Worm (Caenorhabditis elegans) whole organism, late embryonic: ENCODE results near the gene srd-8.
A peak's percentile ranks its signal among the peaks of the same experiment; 100 is the strongest.

Source experiments
- C38D4.7 ChIP-seq: fragments of 200-800 bp; sonication (Bioruptor generic); optimal IDR thresholded peaks from 2 replicates; lab custom pipeline; 2018; ENCODE audit warnings: mild to moderate bottlenecking, missing genetic modification characterization, moderate library complexity, missing compliant biosample characterization
- K09A11.1 ChIP-seq: sonication (generic microtip); optimal IDR thresholded peaks from 2 replicates; lab custom pipeline; 2017; ENCODE audit warnings: antibody characterized with exemption, mild to moderate bottlenecking, missing genetic modification characterization, missing compliant biosample characterization; ENCODE audit not compliant: insufficient read depth
- T23F11.4 ChIP-seq: fragments of 200-800 bp; sonication (Bioruptor generic); optimal IDR thresholded peaks from 2 replicates; lab custom pipeline; 2018; ENCODE audit warnings: mild to moderate bottlenecking, missing genetic modification characterization, missing compliant biosample characterization
- ceh-14 ChIP-seq: sonication (generic microtip); optimal IDR thresholded peaks from 2 replicates; lab custom pipeline; 2016; ENCODE audit warnings: missing genotype, missing genetic modification characterization, missing compliant biosample characterization
- ceh-18 ChIP-seq: sonication (generic microtip); optimal IDR thresholded peaks from 2 replicates; lab custom pipeline; 2016; ENCODE audit warnings: missing genetic modification characterization, missing compliant biosample characterization
- ceh-19 ChIP-seq: fragments of 200-800 bp; sonication (Bioruptor generic); optimal IDR thresholded peaks from 2 replicates; lab custom pipeline; 2018; ENCODE audit warnings: mild to moderate bottlenecking, missing genetic modification characterization, missing compliant biosample characterization
- ceh-2 ChIP-seq: sonication (generic microtip); optimal IDR thresholded peaks from 2 replicates; lab custom pipeline; 2016; ENCODE audit warnings: missing genotype, missing genetic modification characterization, missing compliant biosample characterization
- ceh-30 ChIP-seq: fragments of 150-350 bp; optimal IDR thresholded peaks from 2 replicates; lab custom pipeline; 2014; ENCODE audit warnings: missing biosample characterization, missing genetic modification characterization
- ceh-31 ChIP-seq: sonication (generic microtip); optimal IDR thresholded peaks from 2 replicates; lab custom pipeline; 2016; ENCODE audit warnings: missing genetic modification characterization, missing compliant biosample characterization
- ceh-34 ChIP-seq: sonication (generic microtip); optimal IDR thresholded peaks from 2 replicates; lab custom pipeline; 2016; ENCODE audit warnings: mild to moderate bottlenecking, missing genetic modification characterization, missing compliant biosample characterization
- ceh-45 ChIP-seq: fragments of 200-800 bp; sonication (Bioruptor generic); IDR thresholded peaks from 2 replicates; pipeline ENCODE4 v1.3.6; 2022; ENCODE audit warnings: missing genetic modification reagents, missing genetic modification characterization, missing compliant biosample characterization
- ceh-6 ChIP-seq: fragments of 200-800 bp; sonication (Bioruptor generic); optimal IDR thresholded peaks from 2 replicates; lab custom pipeline; 2018; ENCODE audit warnings: mild to moderate bottlenecking, missing genetic modification characterization, missing compliant biosample characterization
- ceh-9 ChIP-seq: sonication (generic microtip); optimal IDR thresholded peaks from 2 replicates; lab custom pipeline; 2016; ENCODE audit warnings: mild to moderate bottlenecking, missing genetic modification characterization, inconsistent platforms, missing compliant biosample characterization
- che-1 ChIP-seq: sonication (generic microtip); optimal IDR thresholded peaks from 2 replicates; lab custom pipeline; 2016; ENCODE audit warnings: mild to moderate bottlenecking, missing genetic modification characterization, missing compliant biosample characterization
- dmd-4 ChIP-seq: sonication (generic microtip); optimal IDR thresholded peaks from 2 replicates; lab custom pipeline; 2016; ENCODE audit warnings: borderline replicate concordance, missing genetic modification characterization, missing compliant biosample characterization
- elt-4 ChIP-seq: sonication (generic microtip); optimal IDR thresholded peaks from 2 replicates; lab custom pipeline; 2016; ENCODE audit warnings: missing genetic modification characterization, missing compliant biosample characterization
- fax-1 ChIP-seq: sonication (generic microtip); optimal IDR thresholded peaks from 2 replicates; lab custom pipeline; 2016; ENCODE audit warnings: missing genotype, missing genetic modification characterization, missing compliant biosample characterization
- fkh-6 ChIP-seq: sonication (generic microtip); optimal IDR thresholded peaks from 2 replicates; lab custom pipeline; 2016; ENCODE audit warnings: missing genetic modification characterization, missing compliant biosample characterization
- gmeb-2 ChIP-seq: sonication (generic microtip); optimal IDR thresholded peaks from 2 replicates; lab custom pipeline; 2016; ENCODE audit warnings: missing genetic modification characterization, inconsistent platforms, missing compliant biosample characterization
- hlh-13 ChIP-seq: fragments of 200-800 bp; sonication (Bioruptor generic); optimal IDR thresholded peaks from 2 replicates; lab custom pipeline; 2018; ENCODE audit warnings: mild to moderate bottlenecking, missing genetic modification characterization, missing compliant biosample characterization
- hlh-30 ChIP-seq: sonication (generic microtip); optimal IDR thresholded peaks from 2 replicates; lab custom pipeline; 2017; ENCODE audit warnings: antibody characterized with exemption, missing genetic modification characterization, missing compliant biosample characterization; ENCODE audit not compliant: insufficient read depth
- hlh-6 ChIP-seq: sonication (generic microtip); optimal IDR thresholded peaks from 2 replicates; lab custom pipeline; 2016; ENCODE audit warnings: missing genotype, missing genetic modification characterization, missing compliant biosample characterization
- mec-3 ChIP-seq: sonication (generic microtip); optimal IDR thresholded peaks from 2 replicates; lab custom pipeline; 2016; ENCODE audit warnings: borderline replicate concordance, missing genetic modification characterization, missing compliant biosample characterization
- nfya-1 ChIP-seq: sonication (generic microtip); optimal IDR thresholded peaks from 2 replicates; lab custom pipeline; 2017; ENCODE audit warnings: missing genetic modification characterization, mild to moderate bottlenecking, missing compliant biosample characterization, antibody characterized with exemption, moderate library complexity
- nhr-11 ChIP-seq: fragments of 150-350 bp; optimal IDR thresholded peaks from 2 replicates; lab custom pipeline; 2014; ENCODE audit warnings: missing biosample characterization, missing genetic modification characterization
- nhr-232 ChIP-seq: sonication (generic microtip); optimal IDR thresholded peaks from 2 replicates; lab custom pipeline; 2016; ENCODE audit warnings: missing genetic modification characterization, missing compliant biosample characterization
- npax-4 ChIP-seq: sonication (generic microtip); optimal IDR thresholded peaks from 2 replicates; lab custom pipeline; 2016; ENCODE audit warnings: missing genetic modification characterization, missing compliant biosample characterization
- odd-2 ChIP-seq: sonication (generic microtip); optimal IDR thresholded peaks from 2 replicates; lab custom pipeline; 2017; ENCODE audit warnings: antibody characterized with exemption, mild to moderate bottlenecking, missing genetic modification characterization, missing compliant biosample characterization
- pag-3 ChIP-seq: sonication (generic microtip); optimal IDR thresholded peaks from 2 replicates; lab custom pipeline; 2016; ENCODE audit warnings: missing compliant biosample characterization, missing genetic modification characterization, borderline replicate concordance
- pax-1 ChIP-seq: fragments of 150-350 bp; optimal IDR thresholded peaks from 2 replicates; lab custom pipeline; 2014; ENCODE audit warnings: missing biosample characterization, missing genetic modification characterization
- pha-2 ChIP-seq: sonication (generic microtip); optimal IDR thresholded peaks from 2 replicates; lab custom pipeline; 2017; ENCODE audit warnings: mild to moderate bottlenecking, missing genetic modification characterization, missing compliant biosample characterization
- pha-4 ChIP-seq: fragments of 150-350 bp; optimal IDR thresholded peaks from 2 replicates; lab custom pipeline; 2018; ENCODE audit warnings: missing biosample characterization, missing genetic modification reagents, missing genetic modification characterization
- pqm-1 ChIP-seq: sonication (generic microtip); optimal IDR thresholded peaks from 2 replicates; lab custom pipeline; 2016; ENCODE audit warnings: missing genetic modification characterization, missing compliant biosample characterization
- pros-1 ChIP-seq: fragments of 150-350 bp; optimal IDR thresholded peaks from 2 replicates; lab custom pipeline; 2014; ENCODE audit warnings: missing biosample characterization, missing genetic modification reagents, missing genetic modification characterization
- ref-2 ChIP-seq: sonication (generic microtip); optimal IDR thresholded peaks from 2 replicates; lab custom pipeline; 2016; ENCODE audit warnings: missing genetic modification characterization, missing compliant biosample characterization
- rnt-1 ChIP-seq: sonication (generic microtip); optimal IDR thresholded peaks from 2 replicates; lab custom pipeline; 2016; ENCODE audit warnings: missing genetic modification characterization, missing compliant biosample characterization
- sox-2 ChIP-seq: fragments of 200-800 bp; sonication (Bioruptor generic); IDR thresholded peaks from 2 replicates; pipeline ENCODE4 v1.3.6; 2022; ENCODE audit warnings: missing genetic modification reagents, missing genetic modification characterization, missing compliant biosample characterization
- sox-4 ChIP-seq: sonication (generic microtip); optimal IDR thresholded peaks from 2 replicates; lab custom pipeline; 2017; ENCODE audit warnings: mild to moderate bottlenecking, missing genetic modification characterization, inconsistent platforms, missing compliant biosample characterization
- tbx-2 ChIP-seq: sonication (generic microtip); optimal IDR thresholded peaks from 2 replicates; lab custom pipeline; 2016; ENCODE audit warnings: missing genetic modification characterization, missing compliant biosample characterization
- tbx-7 ChIP-seq: sonication (generic microtip); optimal IDR thresholded peaks from 2 replicates; lab custom pipeline; 2016; ENCODE audit warnings: missing genotype, missing genetic modification characterization, missing compliant biosample characterization
- ttx-3 ChIP-seq: sonication (generic microtip); optimal IDR thresholded peaks from 2 replicates; lab custom pipeline; 2016; ENCODE audit warnings: missing genetic modification reagents, missing genetic modification characterization, missing compliant biosample characterization
- unc-55 ChIP-seq: sonication (generic microtip); optimal IDR thresholded peaks from 2 replicates; lab custom pipeline; 2017; ENCODE audit warnings: missing biosample characterization, missing genetic modification reagents, missing genetic modification characterization
- unc-86 ChIP-seq: sonication (generic microtip); optimal IDR thresholded peaks from 2 replicates; lab custom pipeline; 2016; ENCODE audit warnings: missing genetic modification characterization, missing compliant biosample characterization
- zip-5 ChIP-seq: sonication (generic microtip); optimal IDR thresholded peaks from 2 replicates; lab custom pipeline; 2016; ENCODE audit warnings: missing genetic modification characterization, missing compliant biosample characterization

srd-8 gene

ce11 chrIV:5602415-5602814, 43.0 kb downstream of the srd-8 start:
- TF ChIP-seq hlh-30 (tag; lab: Kevin White, UChicago) (no peak), T23F11.4 (GFP tag; lab: Kevin White, UChicago) (no peak), hlh-6 (tag; lab: Kevin White, UChicago) (no peak)

- TF ChIP-seq sox-2 (peak; percentile 59), nfya-1 (tag; lab: Kevin White, UChicago) (peak; percentile 79), C38D4.7 (no peak), nhr-11 (tag; lab: Kevin White, UChicago) (no peak), ceh-34 (tag; lab: Kevin White, UChicago) (peak; percentile 57), ceh-31 (peak; percentile 61), ref-2 (tag; lab: Kevin White, UChicago) (peak; percentile 69), tbx-2 (tag; lab: Kevin White, UChicago) (peak; percentile 67), unc-86 (tag; lab: Kevin White, UChicago) (no peak), ceh-45 (no peak), ceh-18 (tag; lab: Kevin White, UChicago) (peak; percentile 44), hlh-6 (tag; lab: Kevin White, UChicago) (no peak), ceh-2 (peak; percentile 21), unc-55 (peak; percentile 66), hlh-13 (GFP tag; lab: Kevin White, UChicago) (no peak), zip-5 (tag; lab: Kevin White, UChicago) (no peak), fkh-6 (peak; percentile 1), pqm-1 (tag; lab: Kevin White, UChicago) (no peak), hlh-30 (tag; lab: Kevin White, UChicago) (peak; percentile 47), ceh-14 (tag; lab: Kevin White, UChicago) (no peak), ttx-3 (tag; lab: Kevin White, UChicago) (no peak), npax-4 (tag; lab: Kevin White, UChicago) (no peak), pha-2 (tag; lab: Kevin White, UChicago) (peak; percentile 41), pax-1 (tag; lab: Kevin White, UChicago) (peak; percentile 45)
These were observed 45.1 kb downstream of the srd-8 start for ce11 chrIV:5600316-5600715.

ce11 chrIV:5598515-5599132, 46.8 kb downstream of the srd-8 start:
- no peak for TF ChIP-seq npax-4 (tag; lab: Kevin White, UChicago)
- no peak for TF ChIP-seq odd-2 (tag; lab: Kevin White, UChicago)
- no peak for TF ChIP-seq unc-55

DNA sequence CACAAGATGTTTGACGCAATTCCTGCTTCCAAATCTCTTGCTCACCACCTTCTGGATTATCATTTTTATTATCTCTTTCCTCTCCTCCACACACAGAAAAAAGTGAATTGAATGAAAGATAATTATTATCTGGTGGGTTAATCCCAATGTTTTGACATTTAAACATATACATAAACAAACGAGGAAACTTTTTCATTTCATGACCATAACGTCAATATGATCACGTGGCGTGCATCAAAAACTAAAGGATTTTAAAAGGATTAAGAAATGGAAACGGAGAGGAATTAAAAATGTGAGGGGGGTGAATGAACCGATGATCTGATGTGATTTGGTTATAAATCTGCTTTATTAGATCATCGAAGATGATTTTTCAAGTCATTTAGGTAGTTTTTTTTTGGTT, 49.8 kb downstream of the srd-8 start:
- no peak for TF ChIP-seq pros-1 (tag; lab: Kevin White, UChicago)

ce11 chrIV:5593804-5594214, 51.6 kb downstream of the srd-8 start:
- TF ChIP-seq ceh-2 (no peak), elt-4 (no peak), ceh-9 (tag; lab: Kevin White, UChicago) (no peak), ceh-18 (tag; lab: Kevin White, UChicago) (peak; percentile 89), ceh-6 (GFP tag; lab: Kevin White, UChicago) (no peak), hlh-6 (tag; lab: Kevin White, UChicago) (no peak), nhr-232 (tag; lab: Kevin White, UChicago) (no peak), ceh-34 (tag; lab: Kevin White, UChicago) (peak; percentile 15), fax-1 (tag; lab: Kevin White, UChicago) (no peak), unc-55 (peak; percentile 97), che-1 (tag; lab: Kevin White, UChicago) (no peak), pag-3 (tag; lab: Kevin White, UChicago) (no peak), nfya-1 (tag; lab: Kevin White, UChicago) (no peak), sox-4 (no peak), mec-3 (tag; lab: Kevin White, UChicago) (no peak), pha-4 (tag; lab: Kevin White, UChicago) (no peak), zip-5 (tag; lab: Kevin White, UChicago) (no peak), ceh-19 (no peak), K09A11.1 (tag; lab: Kevin White, UChicago) (no peak), rnt-1 (tag; lab: Kevin White, UChicago) (peak; percentile 73), ceh-30 (tag; lab: Kevin White, UChicago) (no peak), dmd-4 (tag; lab: Kevin White, UChicago) (no peak), tbx-7 (tag; lab: Kevin White, UChicago) (no peak), T23F11.4 (GFP tag; lab: Kevin White, UChicago) (no peak), gmeb-2 (tag; lab: Kevin White, UChicago) (no peak)
